Worm (Caenorhabditis elegans) whole organism, L3 larva: ENCODE data around the gene C49C3.4.
A peak's percentile ranks its signal among the peaks of the same experiment; 100 is the strongest.

Source experiments
- R02D3.7 ChIP-seq: fragments of 150-350 bp; optimal IDR thresholded peaks from 2 replicates; lab custom pipeline; 2014; ENCODE audit warnings: missing biosample characterization, missing genetic modification characterization
- ZK546.5 ChIP-seq: sonication (generic microtip); optimal IDR thresholded peaks from 2 replicates; lab custom pipeline; 2017; ENCODE audit warnings: missing biosample characterization, missing genetic modification characterization
- aly-2 ChIP-seq: fragments of 150-350 bp; optimal IDR thresholded peaks from 2 replicates; lab custom pipeline; 2014; ENCODE audit warnings: missing biosample characterization, missing genetic modification characterization
- ceh-28 ChIP-seq: fragments of 150-350 bp; optimal IDR thresholded peaks from 2 replicates; lab custom pipeline; 2014; ENCODE audit warnings: missing biosample characterization, missing genetic modification reagents, missing genetic modification characterization
- ceh-82 ChIP-seq: fragments of 150-350 bp; optimal IDR thresholded peaks from 2 replicates; lab custom pipeline; 2014; ENCODE audit warnings: missing biosample characterization, missing genetic modification characterization
- egl-27 ChIP-seq: sonication (generic microtip); optimal IDR thresholded peaks from 4 replicates; lab custom pipeline; 2017; ENCODE audit warnings: missing biosample characterization, missing genetic modification reagents, missing genetic modification characterization
- egl-5 ChIP-seq: fragments of 150-350 bp; optimal IDR thresholded peaks from 2 replicates; lab custom pipeline; 2017; ENCODE audit warnings: missing biosample characterization, missing genetic modification reagents, missing genetic modification characterization, inconsistent platforms
- elt-1 ChIP-seq: fragments of 150-350 bp; optimal IDR thresholded peaks from 2 replicates; lab custom pipeline; 2014; ENCODE audit warnings: missing biosample characterization, missing genetic modification characterization
- elt-2 ChIP-seq: sonication (generic microtip); optimal IDR thresholded peaks from 2 replicates; lab custom pipeline; 2016; ENCODE audit warnings: missing genetic modification reagents, mild to moderate bottlenecking, missing genetic modification characterization, missing compliant biosample characterization
- elt-3 ChIP-seq, 3 experiments: fragments of 150-350 bp in 1 of 3; sonication (generic microtip) in 2 of 3; optimal IDR thresholded peaks; 2 replicates in 2 of 3; 4 replicates in 1 of 3; lab custom pipeline; 2014 to 2017; ENCODE audit warnings: missing biosample characterization in 3 of 3, missing genetic modification characterization in 3 of 3
- eor-1 ChIP-seq, 2 experiments: fragments of 150-350 bp; optimal IDR thresholded peaks; 2 replicates each; lab custom pipeline; 2014 to 2018; ENCODE audit warnings: missing biosample characterization in 2 of 2, missing genetic modification characterization in 2 of 2
- fkh-2 ChIP-seq: fragments of 150-350 bp; optimal IDR thresholded peaks from 2 replicates; lab custom pipeline; 2014; ENCODE audit warnings: missing biosample characterization, missing genetic modification reagents, missing genetic modification characterization
- fos-1 ChIP-seq: fragments of 150-350 bp; optimal IDR thresholded peaks from 2 replicates; lab custom pipeline; 2014; ENCODE audit warnings: missing biosample characterization, missing genetic modification characterization
- hmg-11 ChIP-seq: sonication (generic microtip); optimal IDR thresholded peaks from 2 replicates; lab custom pipeline; 2016; ENCODE audit warnings: missing genetic modification characterization, missing compliant biosample characterization
- lin-15B ChIP-seq: fragments of 150-350 bp; optimal IDR thresholded peaks from 2 replicates; lab custom pipeline; 2014; ENCODE audit warnings: missing biosample characterization, missing genetic modification characterization
- lin-39 ChIP-seq: fragments of 150-350 bp; optimal IDR thresholded peaks from 2 replicates; lab custom pipeline; 2018; ENCODE audit warnings: missing biosample characterization, missing genetic modification reagents, missing genetic modification characterization
- mdl-1 ChIP-seq: fragments of 150-350 bp; optimal IDR thresholded peaks from 2 replicates; lab custom pipeline; 2014; ENCODE audit warnings: missing biosample characterization, missing genetic modification characterization
- mml-1 ChIP-seq: fragments of 150-350 bp; sonication (generic microtip); optimal IDR thresholded peaks from 3 replicates; lab custom pipeline; 2014; ENCODE audit warnings: missing biosample characterization, missing genetic modification characterization
- nfya-1 ChIP-seq: sonication (generic microtip); optimal IDR thresholded peaks from 2 replicates; lab custom pipeline; 2017; ENCODE audit warnings: missing genetic modification characterization, mild to moderate bottlenecking, missing compliant biosample characterization, antibody characterized with exemption, moderate library complexity; ENCODE audit not compliant: insufficient read depth
- nhr-11 ChIP-seq: fragments of 150-350 bp; optimal IDR thresholded peaks from 2 replicates; lab custom pipeline; 2014; ENCODE audit warnings: missing biosample characterization, missing genetic modification characterization
- nhr-23 ChIP-seq: fragments of 150-350 bp; optimal IDR thresholded peaks from 2 replicates; lab custom pipeline; 2014; ENCODE audit warnings: missing biosample characterization, missing genetic modification reagents, missing genetic modification characterization
- nhr-28 ChIP-seq: fragments of 150-350 bp; optimal IDR thresholded peaks from 2 replicates; lab custom pipeline; 2014; ENCODE audit warnings: missing biosample characterization, missing genetic modification characterization
- nhr-43 ChIP-seq: sonication (generic microtip); optimal IDR thresholded peaks from 2 replicates; lab custom pipeline; 2016; ENCODE audit warnings: mild to moderate bottlenecking, missing genetic modification characterization, missing compliant biosample characterization; ENCODE audit not compliant: poor library complexity, severe bottlenecking
- nhr-67 ChIP-seq: fragments of 150-350 bp; optimal IDR thresholded peaks from 2 replicates; lab custom pipeline; 2014; ENCODE audit warnings: missing biosample characterization, missing genetic modification characterization
- nhr-77 ChIP-seq: fragments of 150-350 bp; optimal IDR thresholded peaks from 2 replicates; lab custom pipeline; 2014; ENCODE audit warnings: missing biosample characterization, missing genetic modification characterization
- pha-4 ChIP-seq: fragments of 150-350 bp; optimal IDR thresholded peaks from 2 replicates; lab custom pipeline; 2014; ENCODE audit warnings: missing biosample characterization, missing genetic modification reagents, missing genetic modification characterization
- snpc-4 ChIP-seq: fragments of 150-350 bp; optimal IDR thresholded peaks from 2 replicates; lab custom pipeline; 2014; ENCODE audit warnings: missing biosample characterization, missing genetic modification characterization
- tbx-2 ChIP-seq: sonication (generic microtip); optimal IDR thresholded peaks from 2 replicates; lab custom pipeline; 2016; ENCODE audit warnings: mild to moderate bottlenecking, missing genetic modification characterization, missing compliant biosample characterization
- ztf-11 ChIP-seq: fragments of 150-350 bp; optimal IDR thresholded peaks from 2 replicates; lab custom pipeline; 2014; ENCODE audit warnings: missing biosample characterization, missing genetic modification characterization
- ztf-4 ChIP-seq: fragments of 150-350 bp; optimal IDR thresholded peaks from 2 replicates; lab custom pipeline; 2014; ENCODE audit warnings: missing biosample characterization, missing genetic modification characterization

C49C3.4 gene

ce11 chrIV:17328834-17329233 is 8.2 kb downstream of the C49C3.4 start, which contains the start of gene ceh-88 (continued):
- TF ChIP-seq nfya-1: no peak
- TF ChIP-seq elt-2 (tag; lab: Kevin White, UChicago): peak; percentile 13
- no peak for TF ChIP-seq snpc-4 (tag; lab: Kevin White, UChicago)
- TF ChIP-seq egl-5 (tag; lab: Kevin White, UChicago): no peak
- TF ChIP-seq fos-1 (tag; lab: Kevin White, UChicago): no peak
- TF ChIP-seq hmg-11 (tag; lab: Kevin White, UChicago): peak; percentile 36
- no peak for TF ChIP-seq nhr-23 (tag; lab: Kevin White, UChicago)
- no peak for TF ChIP-seq mml-1 (tag; lab: Kevin White, UChicago)
- no peak for TF ChIP-seq nhr-77 (tag; lab: Kevin White, UChicago)

ce11 chrIV:17331100-17331577 is 10.5 kb downstream of the C49C3.4 start, which contains the start of gene C49C3.6:
Gene C49C3.6 (plus strand): TSS chrIV:17331527.
- no peak for TF ChIP-seq R02D3.7 (tag; lab: Kevin White, UChicago)
- no peak for TF ChIP-seq nhr-28 (tag; lab: Kevin White, UChicago)
- TF ChIP-seq hmg-11 (tag; lab: Kevin White, UChicago): peak; percentile 56
- peak; percentile 49 for TF ChIP-seq lin-15B (tag; lab: Kevin White, UChicago)
- TF ChIP-seq eor-1 (tag; optimal IDR thresholded peaks at IDR 0.05; lab: Kevin White, UChicago): no peak
- peak; percentile 49 for TF ChIP-seq nfya-1
- TF ChIP-seq mml-1 (tag; lab: Kevin White, UChicago): no peak
- peak; percentile 33 for TF ChIP-seq pha-4 (tag; lab: Kevin White, UChicago)

DNA sequence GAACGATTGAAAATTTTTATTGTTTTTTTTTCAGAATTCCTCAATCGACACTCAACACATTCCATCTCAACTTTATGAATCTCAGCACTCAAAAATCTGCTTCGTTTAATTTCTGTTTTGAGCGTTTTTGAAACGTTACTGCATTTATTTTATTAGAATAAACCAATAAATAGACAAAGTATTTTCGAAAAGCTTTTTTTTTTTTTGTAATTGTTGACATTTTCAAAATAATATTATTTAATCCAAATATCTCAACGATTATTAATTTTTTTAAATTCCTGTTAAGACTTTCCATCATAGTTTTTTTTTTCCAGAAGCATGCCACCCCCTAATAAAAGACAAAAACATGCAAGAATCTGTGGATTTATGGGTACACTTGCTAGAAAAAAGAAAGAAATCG is 11.7 kb downstream of the C49C3.4 start, which contains the start of gene C49C3.7:
Gene C49C3.7, plus strand, starts transcription at position 301 of the 400 bp plus-strand sequence.
- TF ChIP-seq nhr-43 (tag; lab: Kevin White, UChicago) (no peak), aly-2 (tag; lab: Kevin White, UChicago) (no peak), ZK546.5 (tag; lab: Kevin White, UChicago) (no peak), tbx-2 (tag; lab: Kevin White, UChicago) (no peak), ztf-4 (tag; lab: Kevin White, UChicago) (no peak), fkh-2 (no peak), elt-1 (tag; lab: Kevin White, UChicago) (no peak), ceh-28 (no peak), elt-3 (tag; optimal IDR thresholded peaks at IDR 0.05; lab: Kevin White, UChicago) (no peak)

ce11 chrIV:17333542-17334281 is 13.1 kb downstream of the C49C3.4 start, which contains the start of gene C49C3.15:
Gene C49C3.15 (plus strand): TSS chrIV:17334231.
- TF ChIP-seq nhr-23 (tag; lab: Kevin White, UChicago) (peak; percentile 17), egl-27 (no peak), elt-3 (tag; optimal IDR thresholded peaks at IDR 0.05; lab: Kevin White, UChicago) (no peak), nfya-1 (peak; percentile 66), elt-2 (tag; lab: Kevin White, UChicago) (peak; percentile 36), lin-15B (tag; lab: Kevin White, UChicago) (peak; percentile 53), nhr-67 (no peak), pha-4 (tag; lab: Kevin White, UChicago) (peak; percentile 40), hmg-11 (tag; lab: Kevin White, UChicago) (peak; percentile 45), egl-5 (tag; lab: Kevin White, UChicago) (no peak), elt-1 (tag; lab: Kevin White, UChicago) (no peak), lin-39 (peak; percentile 12)

- TF ChIP-seq ZK546.5 (tag; lab: Kevin White, UChicago) (no peak), mdl-1 (tag; lab: Kevin White, UChicago) (no peak), ceh-82 (tag; lab: Kevin White, UChicago) (no peak), egl-5 (tag; lab: Kevin White, UChicago) (peak; percentile 14), lin-15B (tag; lab: Kevin White, UChicago) (no peak), R02D3.7 (tag; lab: Kevin White, UChicago) (no peak), eor-1 (tag; optimal IDR thresholded peaks at IDR 0.05; lab: Kevin White, UChicago) (no peak), pha-4 (tag; lab: Kevin White, UChicago) (peak; percentile 26), nfya-1 (peak; percentile 24), ztf-11 (no peak), nhr-11 (no peak)
Observed at ce11 chrIV:17335031-17335430, 14.4 kb downstream of the C49C3.4 start, which contains the start of gene C49C3.8. Gene C49C3.8 (plus strand): TSS chrIV:17335203.
